Fruit fly (Drosophila melanogaster) whole organism, embryonic: ENCODE measurements around the gene Sld5.

Source experiments
- Ada2b ChIP-seq: fragments of 200-800 bp; sonication (Bioruptor generic); IDR thresholded peaks from 2 replicates; pipeline ENCODE4 v1.3.6; 2022; ENCODE audit warnings: missing biosample characterization, missing genetic modification characterization
- Antp ChIP-seq: fragments of 200-800 bp; sonication (Bioruptor generic); optimal IDR thresholded peaks from 3 replicates; lab custom pipeline; 2016; ENCODE audit warnings: missing biosample characterization, missing genetic modification characterization
- Atf6 ChIP-seq: fragments of 200-800 bp; sonication (Bioruptor generic); IDR thresholded peaks from 2 replicates; pipeline ENCODE4 v1.3.6; 2022; ENCODE audit warnings: missing biosample characterization, missing genetic modification characterization
- Bgb ChIP-seq: fragments of 200-800 bp; sonication (Bioruptor generic); IDR thresholded peaks from 2 replicates; pipeline ENCODE4 v1.3.6; 2022; ENCODE audit warnings: missing biosample characterization, missing genetic modification characterization; ENCODE audit not compliant: partially characterized antibody
- CG1024 ChIP-seq: fragments of 200-800 bp; sonication (Bioruptor generic); IDR thresholded peaks from 2 replicates; pipeline ENCODE4 v1.3.6; 2022; ENCODE audit warnings: missing biosample characterization, missing genetic modification characterization
- CG11456 ChIP-seq: fragments of 200-800 bp; sonication (Bioruptor generic); IDR thresholded peaks from 3 replicates; pipeline ENCODE4 v1.3.6; 2022; ENCODE audit warnings: missing biosample characterization, missing genetic modification characterization
- CG11504 ChIP-seq: fragments of 200-800 bp; sonication (Bioruptor generic); optimal IDR thresholded peaks from 3 replicates; lab custom pipeline; 2019; ENCODE audit warnings: missing biosample characterization, mild to moderate bottlenecking, missing genetic modification characterization, moderate library complexity
- CG12104 ChIP-seq: fragments of 200-800 bp; sonication (Bioruptor generic); optimal IDR thresholded peaks from 3 replicates; lab custom pipeline; 2016; ENCODE audit warnings: missing biosample characterization, missing genetic modification characterization
- CG18476 ChIP-seq: fragments of 200-800 bp; sonication (Bioruptor generic); optimal IDR thresholded peaks from 2 replicates; lab custom pipeline; 2016; ENCODE audit warnings: missing biosample characterization, mild to moderate bottlenecking, missing genetic modification characterization
- CG31388 ChIP-seq: fragments of 200-800 bp; sonication (Bioruptor generic); optimal IDR thresholded peaks from 2 replicates; lab custom pipeline; 2016; ENCODE audit warnings: missing biosample characterization, missing genetic modification characterization
- CG3726 ChIP-seq: fragments of 200-800 bp; sonication (Bioruptor generic); IDR thresholded peaks from 3 replicates; pipeline ENCODE4, ENCODE4 v1.3.6; 2022; ENCODE audit warnings: missing biosample characterization, missing genetic modification characterization
- CG4360 ChIP-seq: fragments of 200-800 bp; sonication (Bioruptor generic); IDR thresholded peaks from 2 replicates; pipeline ENCODE4 v1.3.6; 2022; ENCODE audit warnings: missing biosample characterization, missing genetic modification characterization
- CG4854 ChIP-seq: fragments of 200-800 bp; sonication (Bioruptor generic); optimal IDR thresholded peaks from 2 replicates; lab custom pipeline; 2016; ENCODE audit warnings: missing biosample characterization, missing genetic modification characterization, inconsistent platforms
- CG5180 ChIP-seq: fragments of 200-800 bp; sonication (Bioruptor generic); optimal IDR thresholded peaks from 3 replicates; lab custom pipeline; 2017; ENCODE audit warnings: missing biosample characterization, missing genetic modification characterization, mild to moderate bottlenecking, moderate library complexity, missing genetic modification reagents
- CG6254 ChIP-seq: fragments of 200-800 bp; sonication (Bioruptor generic); optimal IDR thresholded peaks from 3 replicates; lab custom pipeline; 2017; ENCODE audit warnings: mild to moderate bottlenecking, missing biosample characterization, missing genetic modification reagents, missing genetic modification characterization
- CG7928 ChIP-seq: fragments of 200-800 bp; sonication (Bioruptor generic); optimal IDR thresholded peaks from 2 replicates; lab custom pipeline; 2017; ENCODE audit warnings: missing biosample characterization, mild to moderate bottlenecking, missing genetic modification characterization
- CG8089 ChIP-seq: fragments of 200-800 bp; sonication (Bioruptor generic); optimal IDR thresholded peaks from 3 replicates; lab custom pipeline; 2016; ENCODE audit warnings: missing biosample characterization, missing genetic modification characterization
- CG8388 ChIP-seq: fragments of 200-800 bp; sonication (Bioruptor generic); optimal IDR thresholded peaks from 2 replicates; lab custom pipeline; 2019; ENCODE audit warnings: missing biosample characterization, mild to moderate bottlenecking, missing genetic modification characterization, moderate library complexity
- Dbx ChIP-seq: fragments of 200-800 bp; sonication (Bioruptor generic); IDR thresholded peaks from 3 replicates; pipeline ENCODE4 v1.3.6; 2022; ENCODE audit warnings: missing biosample characterization, missing genetic modification characterization
- Dfd ChIP-seq, 2 experiments: fragments of >200 bp; optimal IDR thresholded peaks; 2 replicates each; lab custom pipeline; 2017; ENCODE audit warnings: missing biosample characterization in 2 of 2, missing genetic modification characterization in 2 of 2
- Elba2 ChIP-seq: fragments of 200-800 bp; sonication (Bioruptor generic); optimal IDR thresholded peaks from 3 replicates; lab custom pipeline; 2016; ENCODE audit warnings: missing biosample characterization, missing genetic modification characterization
- Gug ChIP-seq: fragments of 200-800 bp; sonication (Bioruptor generic); IDR thresholded peaks from 4 replicates; pipeline ENCODE4 v1.3.6; 2022; ENCODE audit warnings: missing biosample characterization, missing genetic modification characterization
- NC2β ChIP-seq: fragments of 200-800 bp; sonication (Bioruptor generic); optimal IDR thresholded peaks from 2 replicates; lab custom pipeline; 2016; ENCODE audit warnings: missing biosample characterization, missing genetic modification characterization
- Neu2 ChIP-seq: fragments of 200-800 bp; sonication (Bioruptor generic); optimal IDR thresholded peaks from 3 replicates; lab custom pipeline; 2016; ENCODE audit warnings: missing biosample characterization, missing genetic modification characterization, borderline replicate concordance
- Nf-YC ChIP-seq: fragments of 200-800 bp; optimal IDR thresholded peaks from 3 replicates; lab custom pipeline; 2019; ENCODE audit warnings: missing biosample characterization, mild to moderate bottlenecking, missing genetic modification characterization, moderate library complexity
- Oli ChIP-seq: fragments of 200-800 bp; sonication (Bioruptor generic); optimal IDR thresholded peaks from 2 replicates; lab custom pipeline; 2018; ENCODE audit warnings: missing biosample characterization, mild to moderate bottlenecking, missing genetic modification characterization, moderate library complexity
- Sry-δ ChIP-seq: fragments of 200-800 bp; sonication (Bioruptor generic); optimal IDR thresholded peaks from 2 replicates; lab custom pipeline; 2016; ENCODE audit warnings: missing biosample characterization, missing genetic modification characterization
- Xrp1 ChIP-seq: fragments of 200-800 bp; sonication (Bioruptor generic); IDR thresholded peaks from 2 replicates; pipeline ENCODE4 v1.3.6; 2022; ENCODE audit warnings: missing biosample characterization, missing genetic modification characterization
- ara ChIP-seq: fragments of 200-800 bp; sonication (Bioruptor generic); IDR thresholded peaks from 2 replicates; pipeline ENCODE4 v1.3.6; 2022; ENCODE audit warnings: missing biosample characterization, missing genetic modification characterization
- crp ChIP-seq, 2 experiments: fragments of 200-800 bp; sonication (Bioruptor generic); optimal IDR thresholded peaks; 2 replicates in 1 of 2; 3 replicates in 1 of 2; lab custom pipeline; 2017; ENCODE audit warnings: missing biosample characterization in 2 of 2, missing genetic modification characterization in 2 of 2, mild to moderate bottlenecking in 1 of 2, moderate library complexity in 1 of 2
- danr ChIP-seq: fragments of 200-800 bp; sonication (Bioruptor generic); IDR thresholded peaks from 2 replicates; pipeline ENCODE4 v1.3.6; 2022; ENCODE audit warnings: missing biosample characterization, missing genetic modification characterization
- dimm ChIP-seq: fragments of 200-800 bp; sonication (Bioruptor generic); IDR thresholded peaks from 2 replicates; pipeline ENCODE4 v1.3.6; 2022; ENCODE audit warnings: missing biosample characterization, missing genetic modification characterization
- disco-r ChIP-seq: fragments of 200-800 bp; sonication (Bioruptor generic); optimal IDR thresholded peaks from 2 replicates; lab custom pipeline; 2016; ENCODE audit warnings: missing biosample characterization, missing genetic modification characterization
- dpn ChIP-seq, 2 experiments: fragments of 200-800 bp; sonication (Bioruptor generic); optimal IDR thresholded peaks; 3 replicates each; lab custom pipeline; 2016; ENCODE audit warnings: missing biosample characterization in 2 of 2, missing genetic modification characterization in 2 of 2
- esg ChIP-seq: fragments of 200-800 bp; sonication (Bioruptor generic); conservative IDR thresholded peaks from 2 replicates; pipeline ENCODE4 v1.3.6; 2022; ENCODE audit warnings: missing biosample characterization, missing genetic modification characterization
- fd3F ChIP-seq: fragments of 200-800 bp; sonication (Bioruptor generic); optimal IDR thresholded peaks from 2 replicates; lab custom pipeline; 2018; ENCODE audit warnings: missing biosample characterization, mild to moderate bottlenecking, missing genetic modification characterization, moderate library complexity
- fu2 ChIP-seq: fragments of 200-800 bp; sonication (Bioruptor generic); optimal IDR thresholded peaks from 2 replicates; lab custom pipeline; 2016; ENCODE audit warnings: missing biosample characterization, missing genetic modification characterization
- ham ChIP-seq: fragments of 200-800 bp; sonication (Bioruptor generic); IDR thresholded peaks from 2 replicates; pipeline ENCODE4 v1.3.6; 2022; ENCODE audit warnings: missing biosample characterization, missing genetic modification characterization
- hb ChIP-seq: fragments of 200-800 bp; sonication (Bioruptor generic); IDR thresholded peaks from 3 replicates; pipeline ENCODE4 v1.3.6; 2022; ENCODE audit warnings: missing biosample characterization, missing genetic modification characterization; ENCODE audit not compliant: partially characterized antibody
- jigr1 ChIP-seq: fragments of 200-800 bp; sonication (Bioruptor generic); IDR thresholded peaks from 3 replicates; pipeline ENCODE4 v1.3.6; 2022; ENCODE audit warnings: missing biosample characterization, missing genetic modification characterization
- klu ChIP-seq: fragments of 200-800 bp; sonication (Bioruptor generic); IDR thresholded peaks from 2 replicates; pipeline ENCODE4 v1.3.6; 2022; ENCODE audit warnings: missing biosample characterization, missing genetic modification characterization
- maf-S ChIP-seq: fragments of 200-800 bp; sonication (Bioruptor generic); optimal IDR thresholded peaks from 2 replicates; lab custom pipeline; 2016; ENCODE audit warnings: missing biosample characterization, missing genetic modification characterization
- nerfin-2 ChIP-seq: fragments of 200-800 bp; sonication (Bioruptor generic); IDR thresholded peaks from 2 replicates; pipeline ENCODE4 v1.3.6; 2022; ENCODE audit warnings: missing biosample characterization, missing genetic modification characterization; ENCODE audit not compliant: partially characterized antibody
- nmo ChIP-seq: fragments of 200-800 bp; sonication (Bioruptor generic); optimal IDR thresholded peaks from 2 replicates; lab custom pipeline; 2018; ENCODE audit warnings: missing biosample characterization, mild to moderate bottlenecking, missing genetic modification characterization, moderate library complexity
- otp ChIP-seq: fragments of 200-800 bp; sonication (Bioruptor generic); IDR thresholded peaks from 3 replicates; pipeline ENCODE4, ENCODE4 v1.3.6; 2022; ENCODE audit warnings: missing biosample characterization, missing genetic modification characterization
- pb ChIP-seq: fragments of 200-800 bp; sonication (Bioruptor generic); optimal IDR thresholded peaks from 3 replicates; lab custom pipeline; 2016; ENCODE audit warnings: missing biosample characterization, missing genetic modification characterization
- sima ChIP-seq: fragments of 200-800 bp; sonication (Bioruptor generic); optimal IDR thresholded peaks from 2 replicates; lab custom pipeline; 2016; ENCODE audit warnings: missing biosample characterization, missing genetic modification characterization
- stwl ChIP-seq: fragments of 200-800 bp; sonication (Bioruptor generic); optimal IDR thresholded peaks from 3 replicates; lab custom pipeline; 2018; ENCODE audit warnings: missing biosample characterization, mild to moderate bottlenecking, missing genetic modification characterization, moderate library complexity
- toy ChIP-seq: fragments of 200-800 bp; sonication (Bioruptor generic); IDR thresholded peaks from 2 replicates; pipeline ENCODE4 v1.3.6; 2022; ENCODE audit warnings: missing biosample characterization, missing genetic modification characterization
- usp ChIP-seq: fragments of >200 bp; optimal IDR thresholded peaks from 2 replicates; lab custom pipeline; 2017; ENCODE audit warnings: missing biosample characterization, missing genetic modification characterization
- vvl ChIP-seq: fragments of 200-800 bp; sonication (Bioruptor generic); IDR thresholded peaks from 2 replicates; pipeline ENCODE4 v1.3.6; 2022; ENCODE audit warnings: missing biosample characterization, missing genetic modification characterization

Sld5 gene

DNA sequence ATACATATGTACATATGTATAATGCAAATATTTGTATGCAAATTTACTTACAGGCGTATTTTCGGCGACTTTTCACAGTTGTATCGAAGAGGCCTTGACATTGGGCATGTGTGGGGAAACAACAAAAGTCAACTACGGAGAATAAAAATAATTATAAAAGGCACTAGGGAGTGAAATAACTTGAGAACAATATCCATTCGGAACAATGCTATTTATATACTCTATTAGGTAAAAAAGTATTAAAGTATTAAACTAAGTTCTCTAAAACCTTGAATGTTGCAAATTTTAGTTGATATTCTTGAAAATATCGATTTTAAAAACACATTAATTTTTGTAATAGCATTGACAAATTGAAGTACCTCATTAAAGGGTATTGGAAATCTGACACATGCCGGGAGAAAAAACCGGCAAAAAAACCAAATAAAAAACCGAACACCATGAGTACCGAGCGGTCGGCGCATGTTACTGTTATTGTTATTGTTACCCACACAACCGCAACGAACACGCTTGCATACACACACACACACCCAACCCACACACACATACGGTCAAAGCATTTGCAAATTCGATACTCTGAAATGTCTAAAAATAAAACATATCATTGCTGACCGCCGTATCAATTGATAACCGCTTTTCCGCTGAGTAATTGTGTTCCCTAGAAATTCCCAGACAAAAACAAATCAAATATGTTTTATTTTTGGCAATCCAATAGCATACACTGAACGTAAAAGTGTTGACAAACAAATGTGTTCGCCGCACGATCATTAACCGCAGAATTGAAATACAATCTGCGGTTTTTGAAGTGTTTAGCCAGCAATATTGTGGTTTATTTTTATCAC, 48.2 kb upstream of the Sld5 start (continued):
- TF ChIP-seq CG7928 (GFP tag; lab: Kevin White, UChicago) (peak; percentile 27), CG1024 (GFP tag; lab: Robert Waterston, UW) (no peak), dimm (GFP tag; lab: Robert Waterston, UW) (no peak), CG5180 (GFP tag; lab: Kevin White, UChicago) (no peak), nerfin-2 (no peak), usp (no peak), sima (no peak), klu (no peak), CG4360 (GFP tag; lab: Robert Waterston, UW) (no peak), CG4854 (GFP tag; lab: Kevin White, UChicago) (no peak), Atf6 (GFP tag; lab: Robert Waterston, UW) (peak; percentile 43), Neu2 (GFP tag; lab: Kevin White, UChicago) (no peak), Ada2b (GFP tag; lab: Robert Waterston, UW) (no peak), CG31388 (GFP tag; lab: Kevin White, UChicago) (peak; percentile 7), CG6254 (GFP tag; lab: Kevin White, UChicago) (no peak), nmo (GFP tag; lab: Kevin White, UChicago) (peak; percentile 28), Gug (GFP tag; lab: Robert Waterston, UW) (no peak), disco-r (GFP tag; lab: Kevin White, UChicago) (no peak), maf-S (GFP tag; lab: Kevin White, UChicago) (no peak), CG8089 (GFP tag; lab: Kevin White, UChicago) (no peak), jigr1 (no peak), CG3726 (GFP tag; lab: Robert Waterston, UW) (no peak), Bgb (no peak), NC2β (no peak), hb (GFP tag; lab: Robert Waterston, UW) (no peak), Xrp1 (peak; percentile 12), Oli (tag; lab: Kevin White, UChicago) (no peak), fu2 (GFP tag; lab: Kevin White, UChicago) (no peak), Dfd (GFP tag; optimal IDR thresholded peaks at IDR 0.05; lab: Kevin White, UChicago) (no peak), Antp (GFP tag; lab: Kevin White, UChicago) (no peak), ham (no peak), Nf-YC (tag; lab: Kevin White, UChicago) (no peak), CG18476 (GFP tag; lab: Kevin White, UChicago) (no peak), CG12104 (no peak), Dbx (GFP tag; lab: Robert Waterston, UW) (no peak), stwl (tag; lab: Kevin White, UChicago) (peak; percentile 0), pb (GFP tag; lab: Kevin White, UChicago) (no peak), danr (GFP tag; lab: Robert Waterston, UW) (no peak; the same call in 1 of the 2 replicates), Elba2 (GFP tag; lab: Kevin White, UChicago) (no peak), dpn (GFP tag; optimal IDR thresholded peaks at IDR 0.05; lab: Kevin White, UChicago) (no peak), otp (GFP tag; lab: Robert Waterston, UW) (no peak), toy (GFP tag; lab: Robert Waterston, UW) (no peak), vvl (GFP tag; lab: Robert Waterston, UW) (no peak), ara (no peak), CG8388 (GFP tag; lab: Kevin White, UChicago) (no peak), fd3F (GFP tag; lab: Kevin White, UChicago) (no peak), CG11504 (tag; lab: Kevin White, UChicago) (peak; percentile 32), Sry-δ (GFP tag; lab: Kevin White, UChicago) (no peak), CG11456 (GFP tag; lab: Robert Waterston, UW) (no peak), crp (GFP tag; optimal IDR thresholded peaks at IDR 0.05; lab: Kevin White, UChicago) (no peak), esg (GFP tag; lab: Robert Waterston, UW) (0 out of 2 replicates have a peak, but pooled peaks have one; percentile 7)
